Fruit fly (Drosophila melanogaster) whole organism, embryonic: ENCODE results near the gene CG12516.
A peak's percentile ranks its signal among the peaks of the same experiment; 100 is the strongest.

ENCODE experiments used
- B-H1 ChIP-seq: fragments of 200-800 bp; sonication (Bioruptor generic); IDR thresholded peaks from 3 replicates; pipeline ENCODE4 v1.3.6; 2022; ENCODE audit warnings: missing biosample characterization, missing genetic modification characterization
- Bgb ChIP-seq: fragments of 200-800 bp; sonication (Bioruptor generic); IDR thresholded peaks from 2 replicates; pipeline ENCODE4 v1.3.6; 2022; ENCODE audit warnings: missing biosample characterization, missing genetic modification characterization; ENCODE audit not compliant: partially characterized antibody
- CG11504 ChIP-seq: fragments of 200-800 bp; sonication (Bioruptor generic); optimal IDR thresholded peaks from 3 replicates; lab custom pipeline; 2019; ENCODE audit warnings: missing biosample characterization, mild to moderate bottlenecking, missing genetic modification characterization, moderate library complexity
- CG12769 ChIP-seq: fragments of 200-800 bp; sonication (Bioruptor generic); optimal IDR thresholded peaks from 2 replicates; lab custom pipeline; 2019; ENCODE audit warnings: missing biosample characterization, mild to moderate bottlenecking, missing genetic modification characterization, moderate library complexity
- CG13624 ChIP-seq: fragments of 200-800 bp; sonication (Bioruptor generic); optimal IDR thresholded peaks from 2 replicates; lab custom pipeline; 2016; ENCODE audit warnings: missing biosample characterization, missing genetic modification characterization
- CG15479 ChIP-seq: fragments of 200-800 bp; sonication (Bioruptor generic); optimal IDR thresholded peaks from 3 replicates; lab custom pipeline; 2019; ENCODE audit warnings: missing biosample characterization, mild to moderate bottlenecking, missing genetic modification characterization, moderate library complexity
- CG16863 ChIP-seq: fragments of 200-800 bp; sonication (Bioruptor generic); optimal IDR thresholded peaks from 3 replicates; lab custom pipeline; 2016; ENCODE audit warnings: missing biosample characterization, missing genetic modification characterization
- CG17568 ChIP-seq: fragments of 200-800 bp; sonication (Bioruptor generic); optimal IDR thresholded peaks from 2 replicates; lab custom pipeline; 2018; ENCODE audit warnings: missing biosample characterization, mild to moderate bottlenecking, missing genetic modification characterization, moderate library complexity
- CG2116 ChIP-seq: fragments of 200-800 bp; sonication (Bioruptor generic); optimal IDR thresholded peaks from 3 replicates; lab custom pipeline; 2018; ENCODE audit warnings: missing biosample characterization, mild to moderate bottlenecking, missing genetic modification characterization
- CG2120 ChIP-seq: fragments of 200-800 bp; sonication (Bioruptor generic); optimal IDR thresholded peaks from 3 replicates; lab custom pipeline; 2016; ENCODE audit warnings: missing biosample characterization, missing genetic modification characterization
- CG2199 ChIP-seq: fragments of 200-800 bp; sonication (Bioruptor generic); IDR thresholded peaks from 3 replicates; pipeline ENCODE4 v1.3.6; 2022; ENCODE audit warnings: missing biosample characterization, missing genetic modification characterization
- CG2678 ChIP-seq: fragments of 200-800 bp; sonication (Bioruptor generic); optimal IDR thresholded peaks from 3 replicates; lab custom pipeline; 2019; ENCODE audit warnings: missing biosample characterization, mild to moderate bottlenecking, missing genetic modification characterization, moderate library complexity
- CG42726 ChIP-seq: fragments of 200-800 bp; sonication (Bioruptor generic); IDR thresholded peaks from 2 replicates; pipeline ENCODE4 v1.3.6; 2022; ENCODE audit warnings: missing biosample characterization, missing genetic modification characterization; ENCODE audit not compliant: partially characterized antibody
- CG4360 ChIP-seq: fragments of 200-800 bp; sonication (Bioruptor generic); IDR thresholded peaks from 2 replicates; pipeline ENCODE4 v1.3.6; 2022; ENCODE audit warnings: missing biosample characterization, missing genetic modification characterization
- CG4820 ChIP-seq: fragments of 200-800 bp; sonication (Bioruptor generic); optimal IDR thresholded peaks from 3 replicates; lab custom pipeline; 2016; ENCODE audit warnings: missing biosample characterization, missing genetic modification characterization
- Dbx ChIP-seq: fragments of 200-800 bp; sonication (Bioruptor generic); IDR thresholded peaks from 3 replicates; pipeline ENCODE4 v1.3.6; 2022; ENCODE audit warnings: missing biosample characterization, missing genetic modification characterization
- HLHmδ ChIP-seq: fragments of 200-800 bp; sonication (Bioruptor generic); optimal IDR thresholded peaks from 2 replicates; lab custom pipeline; 2018; ENCODE audit warnings: missing biosample characterization, mild to moderate bottlenecking, missing genetic modification characterization, moderate library complexity
- Hmr ChIP-seq: fragments of 200-800 bp; sonication (Bioruptor generic); optimal IDR thresholded peaks from 3 replicates; lab custom pipeline; 2017; ENCODE audit warnings: mild to moderate bottlenecking, missing biosample characterization, missing genetic modification reagents, missing genetic modification characterization
- Med ChIP-seq: fragments of 200-800 bp; sonication (Bioruptor generic); peaks from one replicate; lab custom pipeline; 2016; ENCODE audit warnings: missing biosample characterization, missing genetic modification characterization, mild to moderate bottlenecking, inconsistent platforms, moderate library complexity
- NfI ChIP-seq: fragments of 200-800 bp; sonication (Bioruptor generic); optimal IDR thresholded peaks from 3 replicates; lab custom pipeline; 2018; ENCODE audit warnings: missing biosample characterization, mild to moderate bottlenecking, missing genetic modification characterization, moderate library complexity
- PHDP ChIP-seq: fragments of 200-800 bp; sonication (Bioruptor generic); optimal IDR thresholded peaks from 3 replicates; lab custom pipeline; 2018; ENCODE audit warnings: missing biosample characterization, mild to moderate bottlenecking, missing genetic modification characterization, moderate library complexity
- Pdp1 ChIP-seq, 2 experiments: fragments of 200-800 bp; sonication (Bioruptor generic); optimal IDR thresholded peaks; 3 replicates each; lab custom pipeline; 2016; ENCODE audit warnings: missing biosample characterization in 2 of 2, missing genetic modification characterization in 2 of 2, mild to moderate bottlenecking in 1 of 2, moderate library complexity in 1 of 2
- Rfx ChIP-seq: fragments of 200-800 bp; sonication (Bioruptor generic); IDR thresholded peaks from 2 replicates; pipeline ENCODE4 v1.3.6; 2022; ENCODE audit warnings: missing biosample characterization, missing genetic modification characterization
- Trl ChIP-seq, 3 experiments: fragments of >200 bp in 2 of 3; fragments of 200-800 bp in 1 of 3; sonication (Bioruptor generic) in 1 of 3; optimal IDR thresholded peaks; 2 replicates in 1 of 3; 3 replicates in 2 of 3; lab custom pipeline; 2016 to 2017; ENCODE audit warnings: missing biosample characterization in 1 of 3, missing genetic modification characterization in 1 of 3
- YL-1 ChIP-seq: fragments of 200-800 bp; sonication (Bioruptor generic); optimal IDR thresholded peaks from 3 replicates; lab custom pipeline; 2017; ENCODE audit warnings: missing biosample characterization, mild to moderate bottlenecking, missing genetic modification characterization
- cg ChIP-seq: fragments of 200-800 bp; sonication (Bioruptor generic); optimal IDR thresholded peaks from 3 replicates; lab custom pipeline; 2019; ENCODE audit warnings: missing biosample characterization, mild to moderate bottlenecking, missing genetic modification characterization, moderate library complexity
- chinmo ChIP-seq: fragments of 200-800 bp; sonication (Bioruptor generic); IDR thresholded peaks from 4 replicates; pipeline ENCODE4 v1.3.6; 2022; ENCODE audit warnings: missing biosample characterization, missing genetic modification characterization; ENCODE audit not compliant: partially characterized antibody
- ci ChIP-seq: fragments of 200-800 bp; sonication (Bioruptor generic); IDR thresholded peaks from 3 replicates; pipeline ENCODE4 v1.3.6; 2022; ENCODE audit warnings: missing biosample characterization, missing genetic modification characterization
- crol ChIP-seq: fragments of 200-800 bp; sonication (Bioruptor generic); IDR thresholded peaks from 2 replicates; pipeline ENCODE4 v1.3.6; 2022; ENCODE audit warnings: missing biosample characterization, missing genetic modification characterization
- dm ChIP-seq: fragments of 200-800 bp; sonication (Bioruptor generic); optimal IDR thresholded peaks from 3 replicates; lab custom pipeline; 2016; ENCODE audit warnings: missing biosample characterization, missing genetic modification characterization
- exex ChIP-seq: fragments of 200-800 bp; sonication (Bioruptor generic); optimal IDR thresholded peaks from 4 replicates; lab custom pipeline; 2018; ENCODE audit warnings: missing biosample characterization, mild to moderate bottlenecking, missing genetic modification characterization, moderate library complexity
- gcm ChIP-seq: fragments of 200-800 bp; sonication (Bioruptor generic); optimal IDR thresholded peaks from 2 replicates; lab custom pipeline; 2019; ENCODE audit warnings: missing biosample characterization, mild to moderate bottlenecking, missing genetic modification characterization, moderate library complexity
- gem ChIP-seq: fragments of 200-800 bp; sonication (Bioruptor generic); optimal IDR thresholded peaks from 2 replicates; lab custom pipeline; 2019; ENCODE audit warnings: missing biosample characterization, mild to moderate bottlenecking, missing genetic modification characterization, moderate library complexity
- grau ChIP-seq: fragments of 200-800 bp; optimal IDR thresholded peaks from 3 replicates; lab custom pipeline; 2019; ENCODE audit warnings: missing biosample characterization, mild to moderate bottlenecking, missing genetic modification characterization, moderate library complexity
- grn ChIP-seq: fragments of 200-800 bp; sonication (Bioruptor generic); optimal IDR thresholded peaks from 3 replicates; lab custom pipeline; 2017; ENCODE audit warnings: missing biosample characterization, missing genetic modification characterization
- kni ChIP-seq: fragments of 200-800 bp; sonication (Bioruptor generic); optimal IDR thresholded peaks from 3 replicates; lab custom pipeline; 2017; ENCODE audit warnings: mild to moderate bottlenecking, missing biosample characterization, missing genetic modification reagents, missing genetic modification characterization
- mirr ChIP-seq: fragments of 200-800 bp; sonication (Bioruptor generic); optimal IDR thresholded peaks from 3 replicates; lab custom pipeline; 2018; ENCODE audit warnings: missing biosample characterization, mild to moderate bottlenecking, missing genetic modification characterization
- p53 ChIP-seq: fragments of 200-800 bp; sonication (Bioruptor generic); optimal IDR thresholded peaks from 2 replicates; lab custom pipeline; 2016; ENCODE audit warnings: missing biosample characterization, missing genetic modification characterization
- pros ChIP-seq: fragments of 200-800 bp; sonication (Bioruptor generic); optimal IDR thresholded peaks from 3 replicates; lab custom pipeline; 2019; ENCODE audit warnings: missing biosample characterization, mild to moderate bottlenecking, missing genetic modification characterization, moderate library complexity
- psq ChIP-seq: fragments of 200-800 bp; sonication (Bioruptor generic); optimal IDR thresholded peaks from 2 replicates; lab custom pipeline; 2017; ENCODE audit warnings: missing biosample characterization, missing genetic modification characterization
- row ChIP-seq: fragments of 200-800 bp; sonication (Bioruptor generic); IDR thresholded peaks from 3 replicates; pipeline ENCODE4 v1.3.6; 2022; ENCODE audit warnings: missing biosample characterization, missing genetic modification characterization
- sd ChIP-seq: fragments of 200-800 bp; sonication (Bioruptor generic); optimal IDR thresholded peaks from 3 replicates; lab custom pipeline; 2018; ENCODE audit warnings: missing biosample characterization, mild to moderate bottlenecking, missing genetic modification characterization, moderate library complexity
- sens ChIP-seq: fragments of 200-800 bp; sonication (Bioruptor generic); peaks from one replicate; lab custom pipeline; 2016; ENCODE audit warnings: missing biosample characterization, missing genetic modification characterization
- shn ChIP-seq: fragments of 200-800 bp; sonication (Bioruptor generic); optimal IDR thresholded peaks from 3 replicates; lab custom pipeline; 2016; ENCODE audit warnings: missing biosample characterization, missing genetic modification characterization
- sug ChIP-seq: fragments of 200-800 bp; optimal IDR thresholded peaks from 2 replicates; lab custom pipeline; 2019; ENCODE audit warnings: missing biosample characterization, mild to moderate bottlenecking, missing genetic modification characterization, moderate library complexity
- twi ChIP-seq: fragments of 200-800 bp; optimal IDR thresholded peaks from 2 replicates; lab custom pipeline; 2019; ENCODE audit warnings: missing biosample characterization, mild to moderate bottlenecking, missing genetic modification characterization, moderate library complexity
- unc-4 ChIP-seq: fragments of 200-800 bp; sonication (Bioruptor generic); IDR thresholded peaks from 2 replicates; pipeline ENCODE4 v1.3.6; 2022; ENCODE audit warnings: missing biosample characterization, missing genetic modification characterization; ENCODE audit not compliant: partially characterized antibody

CG12516 gene

DNA sequence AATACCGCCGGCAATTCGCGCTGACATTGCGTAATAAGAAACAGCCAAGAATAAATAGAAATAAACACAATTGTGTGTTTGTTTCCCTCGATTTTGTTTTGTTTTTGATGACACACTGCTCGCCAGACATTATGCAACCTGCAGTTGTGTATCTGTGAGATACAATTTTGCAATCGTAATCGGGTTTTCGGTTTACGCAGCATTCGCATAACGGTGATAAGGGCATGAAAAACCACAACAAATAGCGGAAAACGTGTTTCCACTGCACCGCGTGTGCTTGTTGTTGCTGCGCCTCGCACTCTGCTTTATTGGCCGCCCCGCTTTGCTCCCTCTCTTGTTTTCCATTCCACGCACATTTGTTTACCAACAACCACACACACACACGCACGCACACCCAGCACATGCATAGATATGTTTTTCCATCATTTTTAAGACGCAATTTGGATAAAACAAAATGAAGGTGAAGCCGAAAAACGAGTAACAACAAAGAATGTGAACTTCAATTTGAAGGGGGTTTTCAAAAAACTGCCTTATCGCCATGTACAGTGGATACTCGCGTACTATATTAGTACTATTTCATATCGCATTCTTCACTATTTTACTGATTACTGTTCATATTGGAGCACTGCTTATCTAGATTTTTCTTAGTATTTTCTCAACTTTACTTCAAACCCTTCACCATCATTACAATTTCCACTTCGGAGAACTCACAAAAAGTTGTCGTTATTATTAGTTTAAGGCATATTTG lies 28.4 kb upstream of the CG12516 start:
- peak; percentile 44; the same call in 1 of the 2 replicates for TF ChIP-seq crol (GFP tag; lab: Robert Waterston, UW)
- TF ChIP-seq NfI (GFP tag; lab: Kevin White, UChicago), result no peak
- TF ChIP-seq CG2199 (GFP tag; lab: Robert Waterston, UW), result peak; percentile 77; the same call in 1 of the 3 replicates
- TF ChIP-seq CG16863, result no peak
- peak; percentile 3 for TF ChIP-seq CG17568
- no peak for TF ChIP-seq unc-4
- TF ChIP-seq sens, result peak; percentile 51
- TF ChIP-seq shn (GFP tag; lab: Kevin White, UChicago), result no peak
- TF ChIP-seq CG2678 (tag; lab: Kevin White, UChicago), result peak; percentile 26
- TF ChIP-seq twi (tag; lab: Kevin White, UChicago), result peak; percentile 9
- TF ChIP-seq gcm (GFP tag; lab: Kevin White, UChicago), result no peak
- TF ChIP-seq Bgb (GFP tag; lab: Robert Waterston, UW), result no peak
- peak; percentile 18 for TF ChIP-seq grn (GFP tag; lab: Kevin White, UChicago)
- TF ChIP-seq CG42726 (GFP tag; lab: Robert Waterston, UW), result no peak
- TF ChIP-seq chinmo (GFP tag; lab: Robert Waterston, UW), result peak; percentile 91
- TF ChIP-seq grau (tag; lab: Kevin White, UChicago), result peak; percentile 89
- peak in 1 of 2 experiments; percentile 98 for TF ChIP-seq Pdp1 (GFP tag; optimal IDR thresholded peaks at IDR 0.05; lab: Kevin White, UChicago)
- TF ChIP-seq pros (GFP tag; lab: Kevin White, UChicago), result peak; percentile 6
- peak; percentile 15 for TF ChIP-seq PHDP
- TF ChIP-seq Dbx (GFP tag; lab: Robert Waterston, UW), result 0 out of 3 replicates have a peak, but pooled peaks have one; percentile 35
- TF ChIP-seq sd, result peak; percentile 85
- TF ChIP-seq CG2120 (GFP tag; lab: Kevin White, UChicago), result peak; percentile 23
- no peak for TF ChIP-seq HLHmδ (GFP tag; lab: Kevin White, UChicago)
- peak; percentile 79 for TF ChIP-seq CG13624 (GFP tag; lab: Kevin White, UChicago)
- no peak for TF ChIP-seq YL-1 (GFP tag; lab: Kevin White, UChicago)
- TF ChIP-seq Med (GFP tag; lab: Kevin White, UChicago), result peak; percentile 71
- peak; percentile 46; the same call in 1 of the 3 replicates for TF ChIP-seq ci (GFP tag; lab: Robert Waterston, UW)
- peak; percentile 13 for TF ChIP-seq exex
- peak; percentile 3 for TF ChIP-seq dm (GFP tag; lab: Kevin White, UChicago)
- TF ChIP-seq row (GFP tag; lab: Robert Waterston, UW), result peak; percentile 7; the same call in 1 of the 3 replicates
- no peak for TF ChIP-seq CG2116 (GFP tag; lab: Kevin White, UChicago)
- peak; percentile 79 for TF ChIP-seq CG4360 (GFP tag; lab: Robert Waterston, UW)
- TF ChIP-seq p53, result no peak
- no peak for TF ChIP-seq B-H1
- 0 out of 2 replicates have a peak, but pooled peaks have one; percentile 31 for TF ChIP-seq Rfx (GFP tag; lab: Robert Waterston, UW)
- TF ChIP-seq Hmr (GFP tag; lab: Kevin White, UChicago), result peak; percentile 17
- no peak for TF ChIP-seq CG4820 (GFP tag; lab: Kevin White, UChicago)
- peak; percentile 28 for TF ChIP-seq gem (tag; lab: Kevin White, UChicago)
- TF ChIP-seq CG15479 (GFP tag; lab: Kevin White, UChicago), result peak; percentile 83
- TF ChIP-seq CG12769 (tag; lab: Kevin White, UChicago), result peak; percentile 49
- peak; percentile 16 for TF ChIP-seq CG11504 (tag; lab: Kevin White, UChicago)
- TF ChIP-seq mirr (GFP tag; lab: Kevin White, UChicago), result peak; percentile 47
- peak in 1 of 2 experiments; percentile 8 for TF ChIP-seq Trl (optimal IDR thresholded peaks at IDR 0.05; lab: Kevin White, UChicago)
- no peak for TF ChIP-seq Trl (GFP tag; optimal IDR thresholded peaks at IDR 0.05; lab: Kevin White, UChicago)
- TF ChIP-seq psq, result peak; percentile 94
- peak; percentile 79 for TF ChIP-seq cg (GFP tag; lab: Kevin White, UChicago)
- peak; percentile 8 for TF ChIP-seq sug (tag; lab: Kevin White, UChicago)
- peak; percentile 37 for TF ChIP-seq kni
